Worm (Caenorhabditis elegans) whole organism, L4 larva: ENCODE measurements around the gene Y65A5A.2.

Experiments used
- R02D3.7 ChIP-seq: fragments of 150-350 bp; sonication (generic microtip); optimal IDR thresholded peaks from 3 replicates; lab custom pipeline; 2014; ENCODE audit warnings: missing biosample characterization, missing genetic modification characterization
- T20F7.1 ChIP-seq: fragments of 200-800 bp; sonication (Bioruptor generic); optimal IDR thresholded peaks from 2 replicates; lab custom pipeline; 2018; ENCODE audit warnings: mild to moderate bottlenecking, missing genetic modification characterization, missing compliant biosample characterization
- T26A8.4 ChIP-seq: fragments of 200-800 bp; sonication (Bioruptor generic); IDR thresholded peaks from 2 replicates; pipeline ENCODE4 v1.3.6; 2022; ENCODE audit warnings: missing genetic modification characterization, missing compliant biosample characterization
- Y75B8A.6 ChIP-seq: fragments of 200-800 bp; sonication (Bioruptor generic); IDR thresholded peaks from 2 replicates; pipeline ENCODE4 v1.3.6; 2022; ENCODE audit warnings: missing genetic modification reagents, missing genetic modification characterization, missing compliant biosample characterization
- aly-2 ChIP-seq: sonication (generic microtip); optimal IDR thresholded peaks from 2 replicates; lab custom pipeline; 2018; ENCODE audit warnings: missing biosample characterization, missing genetic modification characterization
- ama-1 ChIP-seq: fragments of 150-350 bp; optimal IDR thresholded peaks from 2 replicates; lab custom pipeline; 2014; ENCODE audit warnings: inconsistent platforms, mixed read lengths
- arid-1 ChIP-seq: fragments of 200-800 bp; sonication (Bioruptor generic); conservative IDR thresholded peaks from 2 replicates; pipeline ENCODE4 v1.3.6; 2022; ENCODE audit warnings: missing genetic modification reagents, missing genetic modification characterization, missing compliant biosample characterization
- attf-4 ChIP-seq: sonication (generic microtip); optimal IDR thresholded peaks from 3 replicates; lab custom pipeline; 2017; ENCODE audit warnings: missing biosample characterization, missing genetic modification characterization
- ceh-28 ChIP-seq: fragments of 150-350 bp; optimal IDR thresholded peaks from 2 replicates; lab custom pipeline; 2014; ENCODE audit warnings: missing biosample characterization, missing genetic modification reagents, missing genetic modification characterization
- ceh-32 ChIP-seq: sonication (generic microtip); optimal IDR thresholded peaks from 2 replicates; lab custom pipeline; 2016; ENCODE audit warnings: mild to moderate bottlenecking, missing genetic modification characterization, missing compliant biosample characterization; ENCODE audit not compliant: poor library complexity
- ceh-44 ChIP-seq: fragments of 200-800 bp; sonication (Bioruptor generic); IDR thresholded peaks from 2 replicates; pipeline ENCODE4 v1.3.6; 2022; ENCODE audit warnings: missing genetic modification reagents, missing genetic modification characterization, missing compliant biosample characterization
- ceh-62 ChIP-seq: sonication (generic microtip); optimal IDR thresholded peaks from 2 replicates; lab custom pipeline; 2017; ENCODE audit warnings: missing biosample characterization, missing genetic modification characterization
- daf-12 ChIP-seq: fragments of 150-350 bp; optimal IDR thresholded peaks from 2 replicates; lab custom pipeline; 2014; ENCODE audit warnings: missing biosample characterization, missing genetic modification reagents, missing genetic modification characterization
- daf-16 ChIP-seq, 3 experiments: sonication (generic microtip); optimal IDR thresholded peaks; 2 replicates each; lab custom pipeline; 2016 to 2017; ENCODE audit warnings: missing genetic modification characterization in 3 of 3, missing genetic modification reagents in 3 of 3, mild to moderate bottlenecking in 2 of 3, missing compliant biosample characterization in 2 of 3, missing biosample characterization in 1 of 3, moderate library complexity in 1 of 3
- daf-8 ChIP-seq: fragments of 200-800 bp; sonication (Bioruptor generic); IDR thresholded peaks from 2 replicates; pipeline ENCODE4 v1.3.6; 2022; ENCODE audit warnings: missing genetic modification characterization, missing compliant biosample characterization
- dmd-8 ChIP-seq: fragments of 200-800 bp; sonication (Bioruptor generic); IDR thresholded peaks from 2 replicates; pipeline ENCODE4 v1.3.6; 2022; ENCODE audit warnings: missing genetic modification characterization, missing compliant biosample characterization
- dmd-9 ChIP-seq: fragments of 200-800 bp; sonication (Bioruptor generic); IDR thresholded peaks from 2 replicates; pipeline ENCODE4 v1.3.6; 2022; ENCODE audit warnings: missing genetic modification reagents, missing genetic modification characterization, missing compliant biosample characterization
- egl-27 ChIP-seq: sonication (generic microtip); optimal IDR thresholded peaks from 3 replicates; lab custom pipeline; 2017; ENCODE audit warnings: missing biosample characterization, missing genetic modification reagents, missing genetic modification characterization
- gei-8 ChIP-seq: fragments of 200-800 bp; sonication (Bioruptor generic); optimal IDR thresholded peaks from 2 replicates; lab custom pipeline; 2018; ENCODE audit warnings: mild to moderate bottlenecking, missing genetic modification characterization, missing compliant biosample characterization
- hlh-11 ChIP-seq: fragments of 200-800 bp; sonication (Bioruptor generic); optimal IDR thresholded peaks from 2 replicates; lab custom pipeline; 2018; ENCODE audit warnings: mild to moderate bottlenecking, missing genetic modification characterization, missing compliant biosample characterization
- hlh-30 ChIP-seq: sonication (generic microtip); optimal IDR thresholded peaks from 2 replicates; lab custom pipeline; 2017; ENCODE audit warnings: antibody characterized with exemption, mild to moderate bottlenecking, missing genetic modification characterization, missing compliant biosample characterization; ENCODE audit not compliant: insufficient read depth
- hmg-1.1 ChIP-seq: fragments of 200-800 bp; sonication (Bioruptor generic); IDR thresholded peaks from 2 replicates; pipeline ENCODE4 v1.3.6; 2022; ENCODE audit warnings: missing genetic modification reagents, missing genetic modification characterization, missing compliant biosample characterization
- jun-1 ChIP-seq: fragments of 150-350 bp; optimal IDR thresholded peaks from 2 replicates; lab custom pipeline; 2014; ENCODE audit warnings: missing biosample characterization, missing genetic modification reagents, missing genetic modification characterization
- lim-7 ChIP-seq: fragments of 200-800 bp; sonication (Bioruptor generic); IDR thresholded peaks from 2 replicates; pipeline ENCODE4 v1.3.6; 2022; ENCODE audit warnings: missing genetic modification characterization, missing compliant biosample characterization
- lin-29 ChIP-seq: fragments of 200-800 bp; sonication (Bioruptor generic); IDR thresholded peaks from 2 replicates; pipeline ENCODE4 v1.3.6; 2022; ENCODE audit warnings: missing genetic modification reagents, missing genetic modification characterization, missing compliant biosample characterization
- lin-39 ChIP-seq: fragments of 150-350 bp; optimal IDR thresholded peaks from 2 replicates; lab custom pipeline; 2014; ENCODE audit warnings: missing biosample characterization, missing genetic modification reagents, missing genetic modification characterization
- lsy-2 ChIP-seq, 2 experiments: fragments of 150-350 bp in 1 of 2; sonication (generic microtip) in 1 of 2; optimal IDR thresholded peaks; 2 replicates each; lab custom pipeline; 2014 to 2017; ENCODE audit warnings: missing biosample characterization in 2 of 2, missing genetic modification characterization in 2 of 2
- madf-9 ChIP-seq: fragments of 200-800 bp; sonication (Bioruptor generic); conservative IDR thresholded peaks from 2 replicates; pipeline ENCODE4 v1.3.6; 2022; ENCODE audit warnings: missing genetic modification reagents, missing genetic modification characterization, missing compliant biosample characterization
- mxl-3 ChIP-seq: fragments of 200-800 bp; sonication (Bioruptor generic); optimal IDR thresholded peaks from 2 replicates; lab custom pipeline; 2018; ENCODE audit warnings: mild to moderate bottlenecking, missing genetic modification characterization, missing compliant biosample characterization
- nhr-102 ChIP-seq: sonication (generic microtip); optimal IDR thresholded peaks from 2 replicates; lab custom pipeline; 2016; ENCODE audit warnings: mild to moderate bottlenecking, missing genetic modification characterization, moderate library complexity, missing compliant biosample characterization
- nhr-111 ChIP-seq: fragments of 200-800 bp; sonication (Bioruptor generic); optimal IDR thresholded peaks from 2 replicates; lab custom pipeline; 2018; ENCODE audit warnings: mild to moderate bottlenecking, missing genetic modification characterization, missing compliant biosample characterization
- nhr-237 ChIP-seq: sonication (generic microtip); optimal IDR thresholded peaks from 2 replicates; lab custom pipeline; 2017; ENCODE audit warnings: missing biosample characterization, missing genetic modification characterization
- nhr-25 ChIP-seq: sonication (generic microtip); optimal IDR thresholded peaks from 2 replicates; lab custom pipeline; 2017; ENCODE audit warnings: missing genetic modification characterization, mild to moderate bottlenecking, missing compliant biosample characterization, antibody characterized with exemption, moderate library complexity, borderline replicate concordance; ENCODE audit not compliant: insufficient read depth
- nhr-42 ChIP-seq: fragments of 200-800 bp; sonication (Bioruptor generic); IDR thresholded peaks from 2 replicates; pipeline ENCODE4 v1.3.6; 2022; ENCODE audit warnings: missing genetic modification characterization, missing compliant biosample characterization
- nhr-6 ChIP-seq: fragments of 150-350 bp; optimal IDR thresholded peaks from 2 replicates; lab custom pipeline; 2014; ENCODE audit warnings: missing biosample characterization, missing genetic modification characterization
- nhr-76 ChIP-seq: fragments of 150-350 bp; optimal IDR thresholded peaks from 2 replicates; lab custom pipeline; 2014; ENCODE audit warnings: missing biosample characterization, missing genetic modification characterization
- nhr-77 ChIP-seq: fragments of 150-350 bp; optimal IDR thresholded peaks from 2 replicates; lab custom pipeline; 2014; ENCODE audit warnings: missing biosample characterization, missing genetic modification characterization
- pha-4 ChIP-seq, 2 experiments: fragments of 150-350 bp in 1 of 2; fragments of 200-800 bp in 1 of 2; sonication (Bioruptor generic) in 1 of 2; IDR thresholded peaks in 1 of 2; optimal IDR thresholded peaks in 1 of 2; 2 replicates each; pipeline versions ENCODE4 v1.3.6 to Lab custom; 2014 to 2022; ENCODE audit warnings: missing genetic modification characterization in 2 of 2, missing genetic modification reagents in 2 of 2, missing biosample characterization in 1 of 2, missing compliant biosample characterization in 1 of 2
- set-16 ChIP-seq: fragments of 200-800 bp; sonication (Bioruptor generic); IDR thresholded peaks from 2 replicates; pipeline ENCODE4 v1.3.6; 2022; ENCODE audit warnings: missing genetic modification reagents, missing genetic modification characterization, missing compliant biosample characterization
- spr-1 ChIP-seq: sonication (generic microtip); optimal IDR thresholded peaks from 2 replicates; lab custom pipeline; 2016; ENCODE audit warnings: mild to moderate bottlenecking, missing genetic modification characterization, missing compliant biosample characterization
- spr-3 ChIP-seq: fragments of 200-800 bp; sonication (Bioruptor generic); optimal IDR thresholded peaks from 2 replicates; lab custom pipeline; 2018; ENCODE audit warnings: mild to moderate bottlenecking, missing genetic modification characterization, missing compliant biosample characterization
- tra-1 ChIP-seq: fragments of 200-800 bp; sonication (Bioruptor generic); IDR thresholded peaks from 2 replicates; pipeline ENCODE4 v1.3.6; 2022; ENCODE audit warnings: missing genetic modification reagents, missing genetic modification characterization, missing compliant biosample characterization
- unc-39 ChIP-seq: sonication (generic microtip); optimal IDR thresholded peaks from 2 replicates; lab custom pipeline; 2017; ENCODE audit warnings: missing biosample characterization, missing genetic modification characterization
- vab-7 ChIP-seq: fragments of 200-800 bp; sonication (Bioruptor generic); IDR thresholded peaks from 2 replicates; pipeline ENCODE4 v1.3.6; 2022; ENCODE audit warnings: missing genetic modification reagents, missing genetic modification characterization, missing compliant biosample characterization
- zag-1 ChIP-seq: fragments of 150-350 bp; optimal IDR thresholded peaks from 2 replicates; lab custom pipeline; 2014; ENCODE audit warnings: missing biosample characterization, missing genetic modification characterization
- zip-11 ChIP-seq: fragments of 200-800 bp; sonication (Bioruptor generic); IDR thresholded peaks from 2 replicates; pipeline ENCODE4 v1.3.6; 2022; ENCODE audit warnings: missing genetic modification characterization, missing compliant biosample characterization
- zip-2 ChIP-seq: fragments of 150-350 bp; optimal IDR thresholded peaks from 2 replicates; lab custom pipeline; 2014; ENCODE audit warnings: missing biosample characterization, missing genetic modification characterization

The Y65A5A.2 gene

DNA sequence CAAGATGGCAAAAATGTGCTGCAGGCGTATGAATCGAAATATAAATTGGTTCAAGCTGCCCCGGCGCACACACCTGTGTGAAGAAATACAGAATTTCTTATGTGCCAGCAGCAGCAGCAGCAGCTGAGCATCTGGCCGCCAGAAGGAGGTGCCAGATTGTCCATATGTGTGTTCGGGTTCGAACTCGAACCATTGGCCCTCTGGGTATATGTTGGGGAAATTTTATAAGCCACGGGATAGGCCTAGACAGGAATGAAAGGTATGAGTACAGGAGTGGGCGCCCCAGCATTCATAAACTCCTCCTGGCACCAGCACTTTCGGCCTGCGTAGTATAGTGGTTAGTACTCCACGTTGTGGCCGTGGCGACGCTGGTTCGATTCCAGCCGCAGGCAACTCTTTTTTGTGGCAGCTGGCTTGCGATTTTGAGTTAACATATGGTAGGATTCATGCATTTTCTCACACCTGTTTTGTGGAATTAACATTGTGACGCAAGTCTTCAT is 23.6 kb upstream of the Y65A5A.2 start (continued):
- TF ChIP-seq dmd-9 (GFP tag; lab: Robert Waterston, UW), result 0 out of 2 replicates have a peak, but pooled peaks have one; percentile 29
- peak; percentile 53 for TF ChIP-seq nhr-111 (GFP tag; lab: Kevin White, UChicago)
- peak; percentile 33 for TF ChIP-seq nhr-25
- no peak for TF ChIP-seq nhr-6 (tag; lab: Kevin White, UChicago)
- no peak for TF ChIP-seq zag-1 (tag; lab: Kevin White, UChicago)
- TF ChIP-seq lin-39 (tag; lab: Kevin White, UChicago), result no peak
- TF ChIP-seq spr-1 (tag; lab: Kevin White, UChicago), result peak; percentile 8
- TF ChIP-seq ama-1, result no peak
- TF ChIP-seq arid-1 (GFP tag; lab: Robert Waterston, UW), result 0 out of 2 replicates have a peak, but pooled peaks have one; percentile 61
- TF ChIP-seq vab-7 (GFP tag; lab: Robert Waterston, UW), result peak; percentile 64; the same call in 1 of the 2 replicates
- no peak for TF ChIP-seq R02D3.7
- no peak for TF ChIP-seq mxl-3 (GFP tag; lab: Kevin White, UChicago)
- TF ChIP-seq ceh-44, result no peak
- no peak for TF ChIP-seq nhr-77
- no peak for TF ChIP-seq hlh-30 (tag; lab: Kevin White, UChicago)

DNA sequence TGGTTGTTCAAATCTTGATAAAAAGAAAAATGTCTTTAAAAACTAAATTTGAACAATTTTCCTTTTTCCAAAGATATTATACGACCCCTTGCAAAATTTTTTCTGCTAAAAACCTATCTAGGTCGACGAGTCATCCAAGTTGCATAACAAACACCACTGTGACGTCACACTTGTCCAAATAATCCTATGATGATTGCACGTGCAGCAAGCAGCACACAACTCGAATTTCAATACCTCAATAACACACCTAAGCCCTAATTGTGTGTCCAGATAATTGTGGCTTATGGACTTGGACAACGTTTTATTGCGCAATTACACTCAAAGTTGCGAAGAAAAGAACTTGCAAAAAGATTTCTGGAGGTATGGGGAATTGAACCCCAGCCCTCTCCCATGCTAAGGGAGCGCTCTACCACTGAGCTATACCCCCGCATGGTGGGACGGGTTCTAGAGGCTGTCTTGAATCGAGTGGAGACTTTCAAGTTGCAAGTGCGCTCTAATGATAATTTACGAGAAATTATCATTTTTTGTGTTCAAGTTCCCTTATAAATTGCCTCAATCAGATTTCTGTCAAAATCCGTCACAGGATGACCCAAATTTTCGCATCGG is 22.9 kb upstream of the Y65A5A.2 start:
- TF ChIP-seq tra-1 (peak; percentile 79; the same call in 1 of the 2 replicates), hlh-11 (tag; lab: Kevin White, UChicago) (no peak), set-16 (peak; percentile 23; the same call in 1 of the 2 replicates), hmg-1.1 (GFP tag; lab: Robert Waterston, UW) (peak; percentile 83), unc-39 (no peak), dmd-8 (GFP tag; lab: Robert Waterston, UW) (peak; percentile 93), pha-4 (GFP tag; IDR thresholded peaks at IDR 0.05; lab: Robert Waterston, UW) (peak; percentile 82; the same call in 1 of the 2 replicates), pha-4 (tag; optimal IDR thresholded peaks at IDR 0.05; lab: Kevin White, UChicago) (no peak), T26A8.4 (GFP tag; lab: Robert Waterston, UW) (peak; percentile 89), ceh-28 (no peak), nhr-42 (GFP tag; lab: Robert Waterston, UW) (peak; percentile 82), nhr-237 (tag; lab: Kevin White, UChicago) (no peak), attf-4 (tag; lab: Kevin White, UChicago) (no peak), spr-3 (GFP tag; lab: Kevin White, UChicago) (peak; percentile 66), mxl-3 (GFP tag; lab: Kevin White, UChicago) (peak; percentile 53), daf-16 (GFP tag; optimal IDR thresholded peaks at IDR 0.05; lab: Kevin White, UChicago) (peak; percentile 50 to 55), daf-16 (tag; optimal IDR thresholded peaks at IDR 0.05; lab: Kevin White, UChicago) (peak; percentile 79), lin-29 (GFP tag; lab: Robert Waterston, UW) (no peak), lsy-2 (tag; optimal IDR thresholded peaks at IDR 0.05; lab: Kevin White, UChicago) (peak in 1 of 2 experiments; percentile 65), ceh-32 (tag; lab: Kevin White, UChicago) (no peak), hlh-30 (tag; lab: Kevin White, UChicago) (peak; percentile 65), egl-27 (no peak), madf-9 (GFP tag; lab: Robert Waterston, UW) (0 out of 2 replicates have a peak, but pooled peaks have one; percentile 33), gei-8 (GFP tag; lab: Kevin White, UChicago) (no peak), daf-8 (no peak), aly-2 (tag; lab: Kevin White, UChicago) (no peak), jun-1 (tag; lab: Kevin White, UChicago) (no peak), T20F7.1 (peak; percentile 35), dmd-9 (GFP tag; lab: Robert Waterston, UW) (0 out of 2 replicates have a peak, but pooled peaks have one; percentile 46), Y75B8A.6 (GFP tag; lab: Robert Waterston, UW) (no peak), zip-2 (tag; lab: Kevin White, UChicago) (peak; percentile 25), nhr-76 (tag; lab: Kevin White, UChicago) (no peak), daf-12 (tag; lab: Kevin White, UChicago) (no peak), nhr-102 (tag; lab: Kevin White, UChicago) (peak; percentile 76), lim-7 (peak; percentile 85), ceh-62 (tag; lab: Kevin White, UChicago) (no peak), zip-11 (0 out of 2 replicates have a peak, but pooled peaks have one; percentile 47)
